Worm (Caenorhabditis elegans) whole organism, midembryonic: ENCODE data around the gene F36D4.6.
"Not testable (repeated sequence)": the region's sequence is repeated elsewhere in the genome, so short reads cannot be mapped to it uniquely, and the experiment has no call there.

Experiments used
- T22C8.4 ChIP-seq: fragments of 200-800 bp; sonication (Bioruptor generic); IDR thresholded peaks from 2 replicates; pipeline ENCODE4 v1.3.6; 2022; ENCODE audit warnings: missing genetic modification characterization, missing compliant biosample characterization
- cog-1 ChIP-seq: sonication (generic microtip); optimal IDR thresholded peaks from 2 replicates; lab custom pipeline; 2016; ENCODE audit warnings: missing genetic modification characterization, missing compliant biosample characterization
- flt-1 ChIP-seq: fragments of 200-800 bp; sonication (Bioruptor generic); IDR thresholded peaks from 2 replicates; pipeline ENCODE4 v1.3.6; 2022; ENCODE audit warnings: missing genetic modification characterization, missing compliant biosample characterization
- klf-2 ChIP-seq: fragments of 200-800 bp; sonication (Bioruptor generic); conservative IDR thresholded peaks from 2 replicates; pipeline ENCODE4 v1.3.6; 2022; ENCODE audit warnings: missing genetic modification reagents, missing genetic modification characterization, missing compliant biosample characterization
- med-1 ChIP-seq: sonication (generic microtip); optimal IDR thresholded peaks from 2 replicates; lab custom pipeline; 2017; ENCODE audit warnings: missing genetic modification characterization, mild to moderate bottlenecking, missing compliant biosample characterization, antibody characterized with exemption, missing genetic modification reagents; ENCODE audit not compliant: insufficient read depth
- ref-1 ChIP-seq: fragments of 200-800 bp; sonication (Bioruptor generic); conservative IDR thresholded peaks from 2 replicates; pipeline ENCODE4 v1.3.6; 2022; ENCODE audit warnings: missing genetic modification reagents, missing genetic modification characterization, missing compliant biosample characterization
- tab-1 ChIP-seq: fragments of 200-800 bp; sonication (Bioruptor generic); IDR thresholded peaks from 2 replicates; pipeline ENCODE4 v1.3.6; 2022; ENCODE audit warnings: missing genetic modification characterization, missing compliant biosample characterization
- ztf-23 ChIP-seq: fragments of 200-800 bp; sonication (Bioruptor generic); IDR thresholded peaks from 2 replicates; pipeline ENCODE4 v1.3.6; 2022; ENCODE audit warnings: missing genetic modification reagents, missing genetic modification characterization, missing compliant biosample characterization
- ztf-29 ChIP-seq: fragments of 200-800 bp; sonication (Bioruptor generic); IDR thresholded peaks from 2 replicates; pipeline ENCODE4 v1.3.6; 2022; ENCODE audit warnings: missing genetic modification reagents, missing genetic modification characterization, missing compliant biosample characterization

Gene F36D4.6

DNA sequence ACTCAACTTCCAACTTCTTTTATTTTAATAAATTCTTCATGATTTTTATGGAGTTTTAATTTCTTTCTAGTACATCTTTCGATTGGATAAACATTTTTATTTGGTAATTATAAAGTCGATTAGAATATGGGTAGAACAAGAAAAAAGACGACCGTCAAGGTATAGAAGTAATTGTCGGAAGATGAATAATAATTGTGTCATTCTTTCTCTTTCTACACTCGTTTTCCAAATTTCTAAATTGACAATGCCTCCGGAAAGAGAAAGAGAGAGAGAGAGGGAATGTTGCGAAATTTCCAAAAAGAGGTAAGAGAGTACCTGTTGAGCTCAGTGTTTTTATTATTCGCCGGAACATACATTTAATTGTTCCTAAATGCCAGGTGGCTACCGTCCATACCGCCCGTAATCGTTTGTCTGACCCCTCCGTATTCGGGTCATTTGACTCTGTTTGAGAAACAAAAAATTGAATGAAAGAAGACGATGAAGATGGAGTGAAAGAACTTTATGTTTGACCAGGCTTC is 45.1 kb downstream of the F36D4.6 start, which contains the start of gene E02C12.12:
TSS of gene E02C12.12 (minus strand) at position 468 of the 518 bp plus-strand sequence.
- TF ChIP-seq cog-1, result no peak
- no peak for TF ChIP-seq tab-1 (GFP tag; lab: Robert Waterston, UW)
- no peak for TF ChIP-seq ztf-23 (GFP tag; lab: Robert Waterston, UW)

DNA sequence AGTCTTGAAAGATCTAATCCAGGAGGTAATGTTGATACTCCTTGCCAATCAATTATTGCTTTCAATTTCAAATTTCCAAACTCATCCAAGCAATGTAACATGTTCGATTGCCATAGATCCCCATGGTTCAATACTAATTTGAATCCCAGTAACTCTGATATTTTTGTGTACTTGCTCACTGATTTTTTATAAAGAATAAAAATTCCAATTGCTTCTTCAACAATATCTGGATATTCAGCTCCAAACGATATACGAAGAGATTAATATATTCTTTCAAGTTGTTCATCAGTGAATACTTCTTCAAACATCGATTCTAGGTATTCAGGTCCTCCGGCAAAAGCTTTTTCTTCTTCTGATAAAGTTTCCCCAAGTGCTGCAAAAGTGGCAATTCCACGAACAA is 47.2 kb downstream of the F36D4.6 start, which contains the start of gene E02C12.11:
TSS of gene E02C12.11 (minus strand) at position 101 of the 400 bp plus-strand sequence.
- not testable (repeated sequence) for TF ChIP-seq tab-1, flt-1, ref-1 (GFP tag; lab: Robert Waterston, UW)

- TF ChIP-seq ztf-29 (GFP tag; lab: Robert Waterston, UW) (no peak), flt-1 (GFP tag; lab: Robert Waterston, UW) (no peak), cog-1 (no peak), klf-2 (GFP tag; lab: Robert Waterston, UW) (no peak), ref-1 (GFP tag; lab: Robert Waterston, UW) (no peak), ztf-23 (GFP tag; lab: Robert Waterston, UW) (no peak), T22C8.4 (no peak), tab-1 (GFP tag; lab: Robert Waterston, UW) (no peak), med-1 (GFP tag; lab: Kevin White, UChicago) (no peak)
These were observed 48.6 kb downstream of the F36D4.6 start, which contains the start of gene E02C12.10 for ce11 chrV:9378335-9378734. Gene E02C12.10, minus strand, starts transcription at chrV:9378409.
